Worm (Caenorhabditis elegans) whole organism, midembryonic: Measurements from ENCODE around the gene F52B10.3.

Experiments
- T22C8.4 ChIP-seq: fragments of 200-800 bp; sonication (Bioruptor generic); IDR thresholded peaks from 2 replicates; pipeline ENCODE4 v1.3.6; 2022; ENCODE audit warnings: missing genetic modification characterization, missing compliant biosample characterization
- cog-1 ChIP-seq: sonication (generic microtip); optimal IDR thresholded peaks from 2 replicates; lab custom pipeline; 2016; ENCODE audit warnings: missing genetic modification characterization, missing compliant biosample characterization
- flt-1 ChIP-seq: fragments of 200-800 bp; sonication (Bioruptor generic); IDR thresholded peaks from 2 replicates; pipeline ENCODE4 v1.3.6; 2022; ENCODE audit warnings: missing genetic modification characterization, missing compliant biosample characterization
- klf-2 ChIP-seq: fragments of 200-800 bp; sonication (Bioruptor generic); conservative IDR thresholded peaks from 2 replicates; pipeline ENCODE4 v1.3.6; 2022; ENCODE audit warnings: missing genetic modification reagents, missing genetic modification characterization, missing compliant biosample characterization
- med-1 ChIP-seq: sonication (generic microtip); optimal IDR thresholded peaks from 2 replicates; lab custom pipeline; 2017; ENCODE audit warnings: missing genetic modification characterization, mild to moderate bottlenecking, missing compliant biosample characterization, antibody characterized with exemption, missing genetic modification reagents; ENCODE audit not compliant: insufficient read depth
- ref-1 ChIP-seq: fragments of 200-800 bp; sonication (Bioruptor generic); conservative IDR thresholded peaks from 2 replicates; pipeline ENCODE4 v1.3.6; 2022; ENCODE audit warnings: missing genetic modification reagents, missing genetic modification characterization, missing compliant biosample characterization
- tab-1 ChIP-seq: fragments of 200-800 bp; sonication (Bioruptor generic); IDR thresholded peaks from 2 replicates; pipeline ENCODE4 v1.3.6; 2022; ENCODE audit warnings: missing genetic modification characterization, missing compliant biosample characterization
- ztf-23 ChIP-seq: fragments of 200-800 bp; sonication (Bioruptor generic); IDR thresholded peaks from 2 replicates; pipeline ENCODE4 v1.3.6; 2022; ENCODE audit warnings: missing genetic modification reagents, missing genetic modification characterization, missing compliant biosample characterization
- ztf-29 ChIP-seq: fragments of 200-800 bp; sonication (Bioruptor generic); IDR thresholded peaks from 2 replicates; pipeline ENCODE4 v1.3.6; 2022; ENCODE audit warnings: missing genetic modification reagents, missing genetic modification characterization, missing compliant biosample characterization

F52B10.3 gene

DNA sequence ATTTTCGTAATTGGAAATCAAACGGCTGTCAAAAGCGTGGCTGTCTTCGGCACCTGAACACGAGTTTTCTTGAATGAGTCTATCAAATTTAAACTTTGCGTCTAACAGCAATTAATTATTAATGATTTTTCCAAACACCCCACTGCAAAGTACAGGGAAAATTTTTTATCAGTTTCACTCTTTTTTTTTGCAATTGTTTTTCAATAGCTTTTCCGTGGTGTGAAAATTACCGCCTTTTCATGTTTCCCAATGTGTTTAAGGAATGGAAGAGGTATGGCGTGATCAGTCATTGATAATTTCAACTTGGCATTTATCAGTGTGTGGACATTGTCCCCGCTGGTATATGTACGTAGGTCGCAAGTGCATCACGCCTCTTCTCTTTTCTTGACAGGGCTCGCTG, 33.7 kb upstream of the F52B10.3 start:
- TF ChIP-seq tab-1 (no peak), cog-1 (tag; lab: Kevin White, UChicago) (no peak), klf-2 (GFP tag; lab: Robert Waterston, UW) (no peak), ztf-23 (GFP tag; lab: Robert Waterston, UW) (no peak), ref-1 (no peak), ztf-29 (GFP tag; lab: Robert Waterston, UW) (no peak), T22C8.4 (GFP tag; lab: Robert Waterston, UW) (no peak), flt-1 (GFP tag; lab: Robert Waterston, UW) (no peak), med-1 (GFP tag; lab: Kevin White, UChicago) (no peak)

DNA sequence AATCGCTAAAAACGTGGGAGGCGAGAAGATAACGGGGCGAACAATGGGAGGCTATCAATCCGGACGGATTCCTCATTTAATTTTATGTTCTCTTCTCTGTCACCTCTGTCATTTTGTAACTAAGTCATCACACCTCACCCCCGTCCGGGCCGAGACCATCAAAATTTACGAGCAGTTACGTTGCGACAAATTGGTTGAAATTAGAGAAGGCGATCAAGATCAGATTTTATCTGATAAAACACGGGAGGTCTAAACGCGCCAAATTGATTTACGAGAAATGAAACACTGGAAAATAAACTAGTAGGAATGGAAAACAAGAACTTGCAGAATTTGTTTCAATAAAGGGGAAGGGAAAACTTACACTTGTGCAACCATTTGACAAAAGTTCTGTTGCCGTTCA, 29.9 kb upstream of the F52B10.3 start:
- 0 out of 2 replicates have a peak, but pooled peaks have one; percentile 30 for TF ChIP-seq ztf-23 (GFP tag; lab: Robert Waterston, UW)
- no peak for TF ChIP-seq klf-2 (GFP tag; lab: Robert Waterston, UW)

DNA sequence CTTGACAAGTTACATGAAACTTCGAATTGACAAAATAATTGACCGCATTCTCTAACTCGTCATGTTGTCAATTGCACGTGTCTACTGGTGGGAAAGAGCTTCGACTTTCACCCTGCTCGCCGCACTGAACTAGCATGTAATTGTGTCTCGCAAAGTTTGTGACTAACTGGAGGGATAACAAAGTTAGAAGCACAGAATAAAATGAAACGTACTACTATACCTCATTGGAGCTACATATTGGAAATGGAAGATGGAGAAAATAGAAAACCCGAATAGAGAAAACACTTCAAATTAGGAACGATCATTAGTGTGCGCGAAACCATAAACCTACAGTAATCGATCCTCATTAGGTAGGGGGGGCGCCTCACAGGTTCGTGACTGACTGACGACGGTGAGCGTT, 29.4 kb upstream of the F52B10.3 start:
- TF ChIP-seq T22C8.4 (GFP tag; lab: Robert Waterston, UW) (no peak), ztf-23 (GFP tag; lab: Robert Waterston, UW) (no peak), med-1 (GFP tag; lab: Kevin White, UChicago) (no peak), klf-2 (GFP tag; lab: Robert Waterston, UW) (no peak), flt-1 (GFP tag; lab: Robert Waterston, UW) (no peak), ref-1 (no peak), ztf-29 (GFP tag; lab: Robert Waterston, UW) (no peak), cog-1 (tag; lab: Kevin White, UChicago) (no peak), tab-1 (no peak)

ce11 chrX:2925950-2926349, 27.8 kb upstream of the F52B10.3 start:
- TF ChIP-seq klf-2 (GFP tag; lab: Robert Waterston, UW) (no peak), flt-1 (GFP tag; lab: Robert Waterston, UW) (no peak), ref-1 (no peak), med-1 (GFP tag; lab: Kevin White, UChicago) (no peak), ztf-29 (GFP tag; lab: Robert Waterston, UW) (no peak), ztf-23 (GFP tag; lab: Robert Waterston, UW) (no peak), cog-1 (tag; lab: Kevin White, UChicago) (no peak), T22C8.4 (GFP tag; lab: Robert Waterston, UW) (no peak), tab-1 (no peak)

DNA sequence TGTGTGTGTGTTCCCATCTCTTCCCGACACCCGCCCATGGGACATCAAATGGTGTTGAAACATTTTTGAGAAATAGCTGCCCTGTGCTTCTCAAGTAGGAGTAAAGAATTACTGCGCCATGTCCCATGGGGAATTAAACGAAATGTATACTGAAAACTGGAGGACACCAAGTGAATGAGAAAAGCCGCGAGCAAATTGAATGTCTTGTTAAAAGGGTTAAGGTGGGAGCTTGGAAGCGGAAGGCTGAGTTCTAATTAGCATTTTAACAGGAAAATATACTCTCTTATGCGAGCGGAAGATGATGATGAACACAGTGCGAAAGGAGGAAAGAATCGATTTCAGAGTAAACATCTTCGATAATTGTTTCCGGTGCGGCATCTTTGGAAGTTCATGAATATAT, 26.3 kb upstream of the F52B10.3 start:
- no peak for TF ChIP-seq tab-1
- no peak for TF ChIP-seq cog-1 (tag; lab: Kevin White, UChicago)
- no peak for TF ChIP-seq flt-1 (GFP tag; lab: Robert Waterston, UW)
- no peak for TF ChIP-seq ref-1
- TF ChIP-seq T22C8.4 (GFP tag; lab: Robert Waterston, UW), result no peak
- no peak for TF ChIP-seq ztf-29 (GFP tag; lab: Robert Waterston, UW)
- TF ChIP-seq ztf-23 (GFP tag; lab: Robert Waterston, UW), result no peak
- no peak for TF ChIP-seq med-1 (GFP tag; lab: Kevin White, UChicago)
- TF ChIP-seq klf-2 (GFP tag; lab: Robert Waterston, UW), result no peak

DNA sequence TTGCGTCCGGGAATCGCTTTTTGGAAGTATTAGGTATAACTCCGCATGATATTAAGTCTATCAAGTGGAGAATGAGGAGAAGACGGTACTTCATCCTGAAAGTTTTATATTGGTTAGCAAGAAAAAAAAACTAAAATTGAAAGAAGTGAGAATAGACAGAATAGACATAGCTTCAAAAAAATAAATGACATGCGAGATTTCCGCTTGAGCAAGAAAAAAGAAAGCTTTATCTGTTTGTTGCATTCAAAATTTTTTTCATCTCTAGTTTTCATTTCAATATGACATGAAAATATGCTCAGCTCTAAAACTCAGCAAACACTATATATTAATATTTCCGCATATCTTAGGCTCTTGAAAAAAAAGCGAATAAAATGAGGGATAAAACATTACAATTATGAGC, 25.7 kb upstream of the F52B10.3 start, which contains the start of gene hst-3.2:
TSS of gene hst-3.2 (minus strand) at position 101 of the 400 bp plus-strand sequence.
- TF ChIP-seq ztf-29 (GFP tag; lab: Robert Waterston, UW) (no peak), ref-1 (no peak), med-1 (GFP tag; lab: Kevin White, UChicago) (no peak), cog-1 (tag; lab: Kevin White, UChicago) (no peak), T22C8.4 (GFP tag; lab: Robert Waterston, UW) (no peak), ztf-23 (GFP tag; lab: Robert Waterston, UW) (no peak), tab-1 (no peak), klf-2 (GFP tag; lab: Robert Waterston, UW) (no peak), flt-1 (GFP tag; lab: Robert Waterston, UW) (no peak)

- TF ChIP-seq tab-1, result no peak
- TF ChIP-seq med-1 (GFP tag; lab: Kevin White, UChicago), result no peak
- no peak for TF ChIP-seq ztf-23 (GFP tag; lab: Robert Waterston, UW)
- TF ChIP-seq klf-2 (GFP tag; lab: Robert Waterston, UW), result no peak
- no peak for TF ChIP-seq flt-1 (GFP tag; lab: Robert Waterston, UW)
- TF ChIP-seq ztf-29 (GFP tag; lab: Robert Waterston, UW), result no peak
- no peak for TF ChIP-seq ref-1
- no peak for TF ChIP-seq T22C8.4 (GFP tag; lab: Robert Waterston, UW)
Observed at ce11 chrX:2922602-2923203, 24.5 kb upstream of the F52B10.3 start.

DNA sequence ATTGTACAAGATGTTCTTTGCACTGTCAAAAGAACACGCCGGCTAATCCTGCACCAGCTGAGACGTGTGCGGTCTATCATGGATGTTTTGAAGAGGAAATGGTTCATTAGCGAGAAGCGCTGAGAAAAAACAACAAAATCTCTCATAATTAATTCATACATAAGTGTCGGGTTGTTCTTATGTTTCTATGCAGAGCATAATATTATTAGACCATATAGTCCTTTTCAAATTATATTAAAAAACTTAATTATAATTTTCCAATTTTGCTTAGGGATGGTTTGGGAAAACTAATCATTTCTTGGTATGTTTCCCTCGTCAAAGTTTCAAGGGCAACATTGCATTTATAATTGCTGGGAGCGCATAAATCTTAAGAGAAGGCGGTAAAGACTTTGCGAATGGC, 23.6 kb upstream of the F52B10.3 start:
- TF ChIP-seq klf-2 (GFP tag; lab: Robert Waterston, UW), result no peak
- TF ChIP-seq tab-1, result no peak
- TF ChIP-seq ref-1, result no peak
- TF ChIP-seq cog-1 (tag; lab: Kevin White, UChicago), result no peak
- TF ChIP-seq ztf-29 (GFP tag; lab: Robert Waterston, UW), result no peak
- TF ChIP-seq T22C8.4 (GFP tag; lab: Robert Waterston, UW), result no peak
- TF ChIP-seq ztf-23 (GFP tag; lab: Robert Waterston, UW), result no peak
- TF ChIP-seq med-1 (GFP tag; lab: Kevin White, UChicago), result no peak
- TF ChIP-seq flt-1 (GFP tag; lab: Robert Waterston, UW), result no peak

DNA sequence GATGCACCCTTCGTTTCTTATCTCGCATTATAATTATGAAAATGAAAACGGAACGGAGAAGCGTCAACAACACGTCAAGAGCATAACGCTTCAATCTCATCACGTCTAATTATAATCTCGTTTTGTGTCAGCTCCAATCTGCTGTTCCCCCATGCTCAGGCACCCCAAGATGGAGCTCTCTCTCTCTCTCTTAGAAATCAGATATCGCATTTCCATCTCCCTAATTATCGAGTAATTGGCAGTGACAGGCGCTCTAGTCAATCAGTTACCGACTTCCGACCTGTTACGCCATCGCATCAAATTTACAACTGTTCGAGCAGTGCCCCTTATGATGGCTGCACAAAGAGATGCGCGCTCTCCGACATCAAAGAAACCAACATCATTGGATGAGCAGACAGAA, 22.3 kb upstream of the F52B10.3 start:
- TF ChIP-seq klf-2 (GFP tag; lab: Robert Waterston, UW) (no peak), cog-1 (tag; lab: Kevin White, UChicago) (peak; percentile 59)

DNA sequence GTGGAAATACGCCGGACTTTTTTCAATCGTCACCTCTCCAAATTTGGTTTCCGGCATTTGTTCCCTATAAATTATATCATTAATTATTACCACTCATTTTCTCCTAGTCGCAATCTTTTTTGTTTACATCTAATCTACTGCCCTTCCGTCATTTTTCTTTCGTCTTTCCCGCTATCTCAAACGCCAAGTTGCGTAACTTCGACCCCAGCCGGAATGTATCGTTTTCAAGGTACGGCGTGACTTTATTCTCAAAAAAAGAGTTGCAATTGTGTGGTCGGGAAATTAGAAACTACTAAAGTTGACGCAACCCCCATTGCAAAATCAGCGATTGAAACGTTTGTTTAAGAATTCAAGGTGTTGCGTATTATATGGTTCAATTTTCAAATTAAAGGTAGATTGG, 21.3 kb upstream of the F52B10.3 start:
- TF ChIP-seq med-1 (GFP tag; lab: Kevin White, UChicago), result no peak
- TF ChIP-seq flt-1 (GFP tag; lab: Robert Waterston, UW), result no peak
- no peak for TF ChIP-seq ref-1
- no peak for TF ChIP-seq cog-1 (tag; lab: Kevin White, UChicago)
- no peak for TF ChIP-seq klf-2 (GFP tag; lab: Robert Waterston, UW)
- no peak for TF ChIP-seq T22C8.4 (GFP tag; lab: Robert Waterston, UW)
- no peak for TF ChIP-seq ztf-23 (GFP tag; lab: Robert Waterston, UW)
- no peak for TF ChIP-seq tab-1
- no peak for TF ChIP-seq ztf-29 (GFP tag; lab: Robert Waterston, UW)
